Worm (Caenorhabditis elegans) whole organism, L1 larva: ENCODE results near the gene lin-18.

ENCODE experiments used
- C16A3.4 ChIP-seq: fragments of 150-350 bp; optimal IDR thresholded peaks from 2 replicates; lab custom pipeline; 2014; ENCODE audit warnings: missing biosample characterization, missing genetic modification characterization
- aha-1 ChIP-seq: fragments of 150-350 bp; optimal IDR thresholded peaks from 2 replicates; lab custom pipeline; 2014; ENCODE audit warnings: missing biosample characterization, missing genetic modification characterization
- ama-1 ChIP-seq: fragments of 150-350 bp; optimal IDR thresholded peaks from 2 replicates; lab custom pipeline; 2014
- ceh-8 ChIP-seq: fragments of 200-800 bp; sonication (Bioruptor generic); optimal IDR thresholded peaks from 2 replicates; lab custom pipeline; 2018; ENCODE audit warnings: mild to moderate bottlenecking, missing genetic modification characterization, moderate library complexity, missing compliant biosample characterization
- ceh-82 ChIP-seq, 3 experiments: fragments of 150-350 bp in 1 of 3; sonication (generic microtip) in 2 of 3; optimal IDR thresholded peaks; 2 replicates each; lab custom pipeline; 2014 to 2017; ENCODE audit warnings: missing biosample characterization in 3 of 3, missing genetic modification characterization in 3 of 3
- dsc-1 ChIP-seq: sonication (generic microtip); optimal IDR thresholded peaks from 2 replicates; lab custom pipeline; 2016; ENCODE audit warnings: mild to moderate bottlenecking, missing genetic modification characterization, missing compliant biosample characterization
- efl-1 ChIP-seq, 4 experiments: fragments of 150-350 bp; optimal IDR thresholded peaks in 3 of 4; peaks in 1 of 4; 1 replicate in 1 of 4; 2 replicates in 3 of 4; lab custom pipeline; 2014; ENCODE audit warnings: missing biosample characterization in 2 of 4, missing genetic modification characterization in 2 of 4, missing genetic modification reagents in 2 of 4
- efl-3 ChIP-seq: fragments of 200-800 bp; sonication (Bioruptor generic); optimal IDR thresholded peaks from 2 replicates; lab custom pipeline; 2018; ENCODE audit warnings: mild to moderate bottlenecking, missing genetic modification characterization, missing compliant biosample characterization
- egl-13 ChIP-seq: sonication (generic microtip); optimal IDR thresholded peaks from 2 replicates; lab custom pipeline; 2016; ENCODE audit warnings: missing genotype, missing genetic modification reagents, missing genetic modification characterization, missing compliant biosample characterization
- elt-2 ChIP-seq: sonication (generic microtip); optimal IDR thresholded peaks from 2 replicates; lab custom pipeline; 2016; ENCODE audit warnings: missing genetic modification characterization, mild to moderate bottlenecking, inconsistent platforms, missing compliant biosample characterization, missing genetic modification reagents
- fkh-10 ChIP-seq: sonication (generic microtip); optimal IDR thresholded peaks from 2 replicates; lab custom pipeline; 2017; ENCODE audit warnings: missing biosample characterization, missing genetic modification reagents, missing genetic modification characterization
- fkh-4 ChIP-seq: sonication (generic microtip); optimal IDR thresholded peaks from 2 replicates; lab custom pipeline; 2016; ENCODE audit warnings: missing compliant biosample characterization, missing genetic modification characterization, borderline replicate concordance
- fkh-8 ChIP-seq: sonication (generic microtip); optimal IDR thresholded peaks from 2 replicates; lab custom pipeline; 2016; ENCODE audit warnings: mild to moderate bottlenecking, missing genetic modification characterization, missing compliant biosample characterization
- hlh-17 ChIP-seq: fragments of 200-800 bp; sonication (Bioruptor generic); optimal IDR thresholded peaks from 2 replicates; lab custom pipeline; 2018; ENCODE audit warnings: missing genetic modification characterization, mild to moderate bottlenecking, missing compliant biosample characterization, moderate library complexity, borderline replicate concordance
- jun-1 ChIP-seq: fragments of 150-350 bp; optimal IDR thresholded peaks from 2 replicates; lab custom pipeline; 2014; ENCODE audit warnings: missing biosample characterization, missing genetic modification reagents, missing genetic modification characterization
- lin-14 ChIP-seq: fragments of 200-800 bp; sonication (Bioruptor generic); optimal IDR thresholded peaks from 2 replicates; lab custom pipeline; 2018; ENCODE audit warnings: mild to moderate bottlenecking, missing genetic modification characterization, moderate library complexity, missing compliant biosample characterization
- lin-35 ChIP-seq, 2 experiments: fragments of 150-350 bp; optimal IDR thresholded peaks; 2 replicates each; lab custom pipeline; 2014; ENCODE audit warnings: missing biosample characterization in 2 of 2, missing genetic modification characterization in 2 of 2, missing genetic modification reagents in 2 of 2
- lsy-2 ChIP-seq, 2 experiments: fragments of 150-350 bp; optimal IDR thresholded peaks; 2 replicates each; lab custom pipeline; 2014; ENCODE audit warnings: missing biosample characterization in 2 of 2, missing genetic modification characterization in 2 of 2
- mab-9 ChIP-seq: fragments of 200-800 bp; sonication (Bioruptor generic); IDR thresholded peaks from 2 replicates; pipeline ENCODE4 v1.3.6; 2022; ENCODE audit warnings: missing genetic modification reagents, missing genetic modification characterization, missing compliant biosample characterization
- mdl-1 ChIP-seq, 2 experiments: fragments of 150-350 bp; optimal IDR thresholded peaks; 2 replicates each; lab custom pipeline; 2014 to 2017; ENCODE audit warnings: missing biosample characterization in 2 of 2, missing genetic modification characterization in 2 of 2, inconsistent platforms in 1 of 2
- mef-2 ChIP-seq: fragments of 150-350 bp; optimal IDR thresholded peaks from 2 replicates; lab custom pipeline; 2014; ENCODE audit warnings: missing biosample characterization, missing genetic modification characterization
- mep-1 ChIP-seq: fragments of 150-350 bp; optimal IDR thresholded peaks from 2 replicates; lab custom pipeline; 2014; ENCODE audit warnings: missing biosample characterization, missing genetic modification characterization
- nhr-20 ChIP-seq: sonication (generic microtip); optimal IDR thresholded peaks from 2 replicates; lab custom pipeline; 2016; ENCODE audit warnings: mild to moderate bottlenecking, missing genetic modification characterization, missing compliant biosample characterization
- nhr-47 ChIP-seq: sonication (generic microtip); optimal IDR thresholded peaks from 2 replicates; lab custom pipeline; 2016; ENCODE audit warnings: mild to moderate bottlenecking, missing genetic modification characterization, moderate library complexity, missing compliant biosample characterization
- nhr-71 ChIP-seq: sonication (generic microtip); optimal IDR thresholded peaks from 2 replicates; lab custom pipeline; 2016; ENCODE audit warnings: mild to moderate bottlenecking, missing genetic modification characterization, moderate library complexity, missing compliant biosample characterization
- nhr-77 ChIP-seq: fragments of 150-350 bp; optimal IDR thresholded peaks from 2 replicates; lab custom pipeline; 2014; ENCODE audit warnings: missing biosample characterization, missing genetic modification characterization
- nhr-85 ChIP-seq: sonication (generic microtip); peaks from one replicate; lab custom pipeline; 2016; ENCODE audit warnings: missing genetic modification characterization, inconsistent platforms, missing compliant biosample characterization
- rnt-1 ChIP-seq: sonication (generic microtip); optimal IDR thresholded peaks from 2 replicates; lab custom pipeline; 2016; ENCODE audit warnings: mild to moderate bottlenecking, missing genetic modification characterization, moderate library complexity, missing compliant biosample characterization
- skn-1 ChIP-seq: fragments of 150-350 bp; optimal IDR thresholded peaks from 2 replicates; lab custom pipeline; 2014; ENCODE audit warnings: missing biosample characterization, missing genetic modification characterization
- snu-23 ChIP-seq: sonication (generic microtip); optimal IDR thresholded peaks from 2 replicates; lab custom pipeline; 2016; ENCODE audit warnings: missing genetic modification characterization, missing compliant biosample characterization
- sptf-1 ChIP-seq: fragments of 150-350 bp; optimal IDR thresholded peaks from 2 replicates; lab custom pipeline; 2014; ENCODE audit warnings: missing biosample characterization, missing genetic modification characterization
- sup-37 ChIP-seq: fragments of 200-800 bp; sonication (Bioruptor generic); optimal IDR thresholded peaks from 2 replicates; lab custom pipeline; 2018; ENCODE audit warnings: mild to moderate bottlenecking, missing genetic modification characterization, missing compliant biosample characterization
- swsn-7 ChIP-seq: sonication (generic microtip); optimal IDR thresholded peaks from 2 replicates; lab custom pipeline; 2016; ENCODE audit warnings: missing genetic modification characterization, missing compliant biosample characterization
- tbx-2 ChIP-seq: sonication (generic microtip); optimal IDR thresholded peaks from 2 replicates; lab custom pipeline; 2016; ENCODE audit warnings: missing genetic modification characterization, missing compliant biosample characterization
- tlp-1 ChIP-seq: fragments of 150-350 bp; optimal IDR thresholded peaks from 2 replicates; lab custom pipeline; 2014; ENCODE audit warnings: missing biosample characterization, missing genetic modification characterization
- unc-86 ChIP-seq: sonication (generic microtip); optimal IDR thresholded peaks from 2 replicates; lab custom pipeline; 2016; ENCODE audit warnings: missing genetic modification characterization, missing compliant biosample characterization
- xbp-1 ChIP-seq: sonication (generic microtip); optimal IDR thresholded peaks from 2 replicates; lab custom pipeline; 2016; ENCODE audit warnings: missing genetic modification characterization, missing compliant biosample characterization
- zag-1 ChIP-seq: fragments of 150-350 bp; optimal IDR thresholded peaks from 2 replicates; lab custom pipeline; 2014; ENCODE audit warnings: missing biosample characterization, missing genetic modification characterization
- ztf-11 ChIP-seq, 2 experiments: sonication (generic microtip); optimal IDR thresholded peaks; 2 replicates each; lab custom pipeline; 2016 to 2017; ENCODE audit warnings: missing genetic modification characterization in 2 of 2, missing biosample characterization in 1 of 2, missing compliant biosample characterization in 1 of 2
- ztf-4 ChIP-seq: fragments of 150-350 bp; optimal IDR thresholded peaks from 2 replicates; lab custom pipeline; 2014; ENCODE audit warnings: missing biosample characterization, missing genetic modification characterization

lin-18 gene

DNA sequence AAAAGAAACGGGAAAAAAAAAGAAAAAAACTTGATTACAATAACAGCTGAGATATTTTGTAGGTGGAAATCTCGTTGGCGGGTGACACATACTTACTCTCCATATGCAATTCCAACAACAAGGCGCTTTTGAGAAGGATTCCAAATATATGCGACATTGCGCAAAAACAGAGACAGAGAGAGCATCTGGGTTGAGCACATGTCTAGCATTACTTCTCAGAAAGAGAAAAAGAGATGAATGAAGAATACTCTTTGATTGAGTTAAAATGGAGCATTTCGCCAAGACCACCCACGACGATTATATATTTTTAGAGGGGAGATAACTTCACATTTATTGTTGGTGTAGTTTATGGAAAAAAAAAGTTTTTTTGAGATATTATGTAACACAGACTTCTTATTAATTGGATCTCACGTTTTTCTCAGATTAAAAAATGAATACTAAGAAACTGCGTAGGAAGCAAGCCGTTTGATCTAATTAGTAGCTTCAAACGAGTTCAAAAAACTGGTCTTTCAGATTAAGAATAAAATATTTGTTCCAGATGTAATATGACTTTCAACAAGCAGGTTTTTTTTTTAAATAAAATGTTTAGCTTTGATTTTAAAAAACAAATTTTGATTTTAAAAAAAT is 13.3 kb upstream of the lin-18 start (continued):
- TF ChIP-seq fkh-4 (tag; lab: Kevin White, UChicago) (peak; percentile 31), hlh-17 (GFP tag; lab: Kevin White, UChicago) (no peak), swsn-7 (tag; lab: Kevin White, UChicago) (peak; percentile 11), nhr-47 (tag; lab: Kevin White, UChicago) (peak; percentile 50), zag-1 (tag; lab: Kevin White, UChicago) (no peak), nhr-85 (tag; lab: Kevin White, UChicago) (no peak), mab-9 (GFP tag; lab: Robert Waterston, UW) (no peak)

DNA sequence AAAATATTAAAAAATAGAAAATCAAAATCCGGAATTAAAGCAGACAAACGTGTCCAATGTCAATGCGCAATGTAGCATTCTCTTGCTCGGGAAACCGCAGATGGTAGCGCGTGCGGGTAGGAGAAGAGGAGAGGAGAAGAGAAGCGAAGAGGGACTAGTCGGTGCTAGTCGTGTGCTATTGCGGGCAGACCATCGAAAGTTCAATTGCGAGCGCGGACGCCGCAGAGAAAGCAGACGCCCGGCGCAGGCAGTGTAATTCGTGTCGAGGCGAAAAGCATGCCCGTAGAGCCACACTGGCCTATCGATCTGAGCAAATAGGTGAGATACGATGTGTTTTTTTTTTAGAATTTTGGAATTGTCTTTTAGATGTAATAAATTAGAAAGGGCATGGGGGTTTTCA is 12.7 kb upstream of the lin-18 start:
- TF ChIP-seq elt-2, result peak; percentile 19
- TF ChIP-seq sptf-1 (tag; lab: Kevin White, UChicago), result no peak
- TF ChIP-seq efl-1 (optimal IDR thresholded peaks at IDR 0.05; lab: Kevin White, UChicago), result peak in 1 of 2 experiments; percentile 2
- TF ChIP-seq efl-1 (GFP tag; optimal IDR thresholded peaks at IDR 0.05 in 1 of 2; lab: Kevin White, UChicago), result no peak
- TF ChIP-seq xbp-1 (tag; lab: Kevin White, UChicago), result peak; percentile 30
- TF ChIP-seq ztf-11 (tag; optimal IDR thresholded peaks at IDR 0.05; lab: Kevin White, UChicago), result peak in 1 of 2 experiments; percentile 45
- TF ChIP-seq aha-1, result no peak
- TF ChIP-seq tlp-1 (tag; lab: Kevin White, UChicago), result no peak
- TF ChIP-seq tbx-2, result peak; percentile 59
- peak; percentile 67 for TF ChIP-seq rnt-1 (tag; lab: Kevin White, UChicago)
- TF ChIP-seq sup-37, result peak; percentile 12
- peak; percentile 84 for TF ChIP-seq lin-14 (GFP tag; lab: Kevin White, UChicago)
- TF ChIP-seq ceh-8 (GFP tag; lab: Kevin White, UChicago), result peak; percentile 50
- TF ChIP-seq mab-9 (GFP tag; lab: Robert Waterston, UW), result 0 out of 2 replicates have a peak, but pooled peaks have one; percentile 25
- no peak for TF ChIP-seq mef-2
- peak; percentile 60 for TF ChIP-seq nhr-71 (tag; lab: Kevin White, UChicago)
- peak; percentile 23 for TF ChIP-seq C16A3.4 (tag; lab: Kevin White, UChicago)
- no peak for TF ChIP-seq ztf-4
- peak; percentile 47 for TF ChIP-seq jun-1 (tag; lab: Kevin White, UChicago)
- TF ChIP-seq snu-23 (GFP tag; lab: Kevin White, UChicago), result peak; percentile 57
- no peak for TF ChIP-seq ama-1 (lab: Kevin White, UChicago)
- peak; percentile 19 for TF ChIP-seq egl-13 (tag; lab: Kevin White, UChicago)
- peak; percentile 3 to 67 (median 43) for TF ChIP-seq ceh-82 (tag; optimal IDR thresholded peaks at IDR 0.05; lab: Kevin White, UChicago)
- TF ChIP-seq mdl-1 (tag; optimal IDR thresholded peaks at IDR 0.05; lab: Kevin White, UChicago), result peak in 1 of 2 experiments; percentile 67
- TF ChIP-seq nhr-77 (tag; lab: Kevin White, UChicago), result peak; percentile 30
- TF ChIP-seq fkh-8 (tag; lab: Kevin White, UChicago), result peak; percentile 63
- TF ChIP-seq swsn-7 (tag; lab: Kevin White, UChicago), result peak; percentile 59
- TF ChIP-seq mep-1, result peak; percentile 14
- TF ChIP-seq efl-3 (GFP tag; lab: Kevin White, UChicago), result no peak
- peak; percentile 41 for TF ChIP-seq unc-86 (tag; lab: Kevin White, UChicago)
- TF ChIP-seq lin-35 (GFP tag; optimal IDR thresholded peaks at IDR 0.05; lab: Kevin White, UChicago), result peak in 1 of 2 experiments; percentile 26
- peak in 1 of 2 experiments; percentile 44 for TF ChIP-seq lsy-2 (tag; optimal IDR thresholded peaks at IDR 0.05; lab: Kevin White, UChicago)
- peak; percentile 15 for TF ChIP-seq skn-1
- peak; percentile 29 for TF ChIP-seq nhr-20
- TF ChIP-seq fkh-10 (GFP tag; lab: Kevin White, UChicago), result peak; percentile 9
- TF ChIP-seq dsc-1, result peak; percentile 11
- TF ChIP-seq fkh-4 (tag; lab: Kevin White, UChicago), result no peak
- TF ChIP-seq nhr-47 (tag; lab: Kevin White, UChicago), result peak; percentile 48
